Worm (Caenorhabditis elegans) whole organism, L3 larva: ENCODE results near the gene clec-226.

ENCODE experiments used
- R02D3.7 ChIP-seq: fragments of 150-350 bp; optimal IDR thresholded peaks from 2 replicates; lab custom pipeline; 2014; ENCODE audit warnings: missing biosample characterization, missing genetic modification characterization
- ZK546.5 ChIP-seq: sonication (generic microtip); optimal IDR thresholded peaks from 2 replicates; lab custom pipeline; 2017; ENCODE audit warnings: missing biosample characterization, missing genetic modification characterization
- aly-2 ChIP-seq: fragments of 150-350 bp; optimal IDR thresholded peaks from 2 replicates; lab custom pipeline; 2014; ENCODE audit warnings: missing biosample characterization, missing genetic modification characterization
- ama-1 ChIP-seq: fragments of 150-350 bp; optimal IDR thresholded peaks from 2 replicates; lab custom pipeline; 2018
- ceh-16 ChIP-seq: sonication (generic microtip); optimal IDR thresholded peaks from 2 replicates; lab custom pipeline; 2017; ENCODE audit warnings: missing biosample characterization, missing genetic modification characterization
- ceh-28 ChIP-seq: fragments of 150-350 bp; optimal IDR thresholded peaks from 2 replicates; lab custom pipeline; 2014; ENCODE audit warnings: missing biosample characterization, missing genetic modification reagents, missing genetic modification characterization
- ceh-82 ChIP-seq: fragments of 150-350 bp; optimal IDR thresholded peaks from 2 replicates; lab custom pipeline; 2014; ENCODE audit warnings: missing biosample characterization, missing genetic modification characterization
- ceh-9 ChIP-seq: sonication (generic microtip); optimal IDR thresholded peaks from 2 replicates; lab custom pipeline; 2018; ENCODE audit warnings: missing biosample characterization, missing genetic modification characterization
- daf-12 ChIP-seq: fragments of 150-350 bp; optimal IDR thresholded peaks from 2 replicates; lab custom pipeline; 2014; ENCODE audit warnings: missing biosample characterization, missing genetic modification reagents, missing genetic modification characterization
- egl-27 ChIP-seq: sonication (generic microtip); optimal IDR thresholded peaks from 4 replicates; lab custom pipeline; 2017; ENCODE audit warnings: missing biosample characterization, missing genetic modification reagents, missing genetic modification characterization
- egl-5 ChIP-seq: fragments of 150-350 bp; optimal IDR thresholded peaks from 2 replicates; lab custom pipeline; 2017; ENCODE audit warnings: missing biosample characterization, missing genetic modification reagents, missing genetic modification characterization, inconsistent platforms
- elt-1 ChIP-seq: fragments of 150-350 bp; optimal IDR thresholded peaks from 2 replicates; lab custom pipeline; 2014; ENCODE audit warnings: missing biosample characterization, missing genetic modification characterization
- elt-2 ChIP-seq: sonication (generic microtip); optimal IDR thresholded peaks from 2 replicates; lab custom pipeline; 2016; ENCODE audit warnings: missing genetic modification reagents, mild to moderate bottlenecking, missing genetic modification characterization, missing compliant biosample characterization
- elt-3 ChIP-seq, 3 experiments: fragments of 150-350 bp in 1 of 3; sonication (generic microtip) in 2 of 3; optimal IDR thresholded peaks; 2 replicates in 2 of 3; 4 replicates in 1 of 3; lab custom pipeline; 2014 to 2017; ENCODE audit warnings: missing biosample characterization in 3 of 3, missing genetic modification characterization in 3 of 3
- eor-1 ChIP-seq, 2 experiments: fragments of 150-350 bp; optimal IDR thresholded peaks; 2 replicates each; lab custom pipeline; 2014 to 2018; ENCODE audit warnings: missing biosample characterization in 2 of 2, missing genetic modification characterization in 2 of 2
- fkh-10 ChIP-seq: sonication (generic microtip); optimal IDR thresholded peaks from 2 replicates; lab custom pipeline; 2017; ENCODE audit warnings: missing biosample characterization, missing genetic modification reagents, missing genetic modification characterization
- fkh-2 ChIP-seq: fragments of 150-350 bp; optimal IDR thresholded peaks from 2 replicates; lab custom pipeline; 2014; ENCODE audit warnings: missing biosample characterization, missing genetic modification reagents, missing genetic modification characterization
- fos-1 ChIP-seq: fragments of 150-350 bp; optimal IDR thresholded peaks from 2 replicates; lab custom pipeline; 2014; ENCODE audit warnings: missing biosample characterization, missing genetic modification characterization
- hmg-11 ChIP-seq: sonication (generic microtip); optimal IDR thresholded peaks from 2 replicates; lab custom pipeline; 2016; ENCODE audit warnings: missing genetic modification characterization, missing compliant biosample characterization
- jun-1 ChIP-seq: fragments of 150-350 bp; optimal IDR thresholded peaks from 2 replicates; lab custom pipeline; 2014; ENCODE audit warnings: missing biosample characterization, missing genetic modification reagents, missing genetic modification characterization
- lin-15B ChIP-seq: fragments of 150-350 bp; optimal IDR thresholded peaks from 2 replicates; lab custom pipeline; 2014; ENCODE audit warnings: missing biosample characterization, missing genetic modification characterization
- lin-39 ChIP-seq: fragments of 150-350 bp; optimal IDR thresholded peaks from 2 replicates; lab custom pipeline; 2018; ENCODE audit warnings: missing biosample characterization, missing genetic modification reagents, missing genetic modification characterization
- lsy-12 ChIP-seq: sonication (generic microtip); optimal IDR thresholded peaks from 2 replicates; lab custom pipeline; 2016; ENCODE audit warnings: mild to moderate bottlenecking, missing genetic modification characterization, missing compliant biosample characterization
- mdl-1 ChIP-seq: fragments of 150-350 bp; optimal IDR thresholded peaks from 2 replicates; lab custom pipeline; 2014; ENCODE audit warnings: missing biosample characterization, missing genetic modification characterization
- mml-1 ChIP-seq: fragments of 150-350 bp; sonication (generic microtip); optimal IDR thresholded peaks from 3 replicates; lab custom pipeline; 2014; ENCODE audit warnings: missing biosample characterization, missing genetic modification characterization
- nfya-1 ChIP-seq: sonication (generic microtip); optimal IDR thresholded peaks from 2 replicates; lab custom pipeline; 2017; ENCODE audit warnings: missing genetic modification characterization, mild to moderate bottlenecking, missing compliant biosample characterization, antibody characterized with exemption, moderate library complexity; ENCODE audit not compliant: insufficient read depth
- nhr-11 ChIP-seq: fragments of 150-350 bp; optimal IDR thresholded peaks from 2 replicates; lab custom pipeline; 2014; ENCODE audit warnings: missing biosample characterization, missing genetic modification characterization
- nhr-12 ChIP-seq: fragments of 150-350 bp; optimal IDR thresholded peaks from 2 replicates; lab custom pipeline; 2014; ENCODE audit warnings: missing biosample characterization, missing genetic modification characterization
- nhr-23 ChIP-seq: fragments of 150-350 bp; optimal IDR thresholded peaks from 2 replicates; lab custom pipeline; 2014; ENCODE audit warnings: missing biosample characterization, missing genetic modification reagents, missing genetic modification characterization
- nhr-237 ChIP-seq: fragments of 150-350 bp; optimal IDR thresholded peaks from 2 replicates; lab custom pipeline; 2014; ENCODE audit warnings: missing biosample characterization, missing genetic modification characterization
- nhr-25 ChIP-seq: sonication (generic microtip); optimal IDR thresholded peaks from 2 replicates; lab custom pipeline; 2017; ENCODE audit warnings: missing biosample characterization, missing genetic modification characterization
- nhr-28 ChIP-seq: fragments of 150-350 bp; optimal IDR thresholded peaks from 2 replicates; lab custom pipeline; 2014; ENCODE audit warnings: missing biosample characterization, missing genetic modification characterization
- nhr-43 ChIP-seq: sonication (generic microtip); optimal IDR thresholded peaks from 2 replicates; lab custom pipeline; 2016; ENCODE audit warnings: mild to moderate bottlenecking, missing genetic modification characterization, missing compliant biosample characterization; ENCODE audit not compliant: poor library complexity, severe bottlenecking
- nhr-67 ChIP-seq: fragments of 150-350 bp; optimal IDR thresholded peaks from 2 replicates; lab custom pipeline; 2014; ENCODE audit warnings: missing biosample characterization, missing genetic modification characterization
- nhr-76 ChIP-seq: fragments of 150-350 bp; sonication (generic microtip); optimal IDR thresholded peaks from 5 replicates; lab custom pipeline; 2014; ENCODE audit warnings: missing biosample characterization, missing genetic modification characterization
- nhr-77 ChIP-seq: fragments of 150-350 bp; optimal IDR thresholded peaks from 2 replicates; lab custom pipeline; 2014; ENCODE audit warnings: missing biosample characterization, missing genetic modification characterization
- pha-4 ChIP-seq: fragments of 150-350 bp; optimal IDR thresholded peaks from 2 replicates; lab custom pipeline; 2014; ENCODE audit warnings: missing biosample characterization, missing genetic modification reagents, missing genetic modification characterization
- pqm-1 ChIP-seq: fragments of 150-350 bp; optimal IDR thresholded peaks from 2 replicates; lab custom pipeline; 2017; ENCODE audit warnings: missing biosample characterization, missing genetic modification characterization, inconsistent platforms
- sea-2 ChIP-seq: fragments of 150-350 bp; sonication (generic microtip); optimal IDR thresholded peaks from 4 replicates; lab custom pipeline; 2014; ENCODE audit warnings: missing biosample characterization, missing genetic modification reagents, missing genetic modification characterization
- skn-1 ChIP-seq: fragments of 150-350 bp; optimal IDR thresholded peaks from 2 replicates; lab custom pipeline; 2014; ENCODE audit warnings: missing biosample characterization, missing genetic modification characterization
- snpc-4 ChIP-seq: fragments of 150-350 bp; optimal IDR thresholded peaks from 2 replicates; lab custom pipeline; 2014; ENCODE audit warnings: missing biosample characterization, missing genetic modification characterization
- tbx-2 ChIP-seq: sonication (generic microtip); optimal IDR thresholded peaks from 2 replicates; lab custom pipeline; 2016; ENCODE audit warnings: mild to moderate bottlenecking, missing genetic modification characterization, missing compliant biosample characterization
- unc-39 ChIP-seq: sonication (generic microtip); optimal IDR thresholded peaks from 4 replicates; lab custom pipeline; 2017; ENCODE audit warnings: missing biosample characterization, missing genetic modification characterization
- unc-62 ChIP-seq: fragments of 150-350 bp; sonication (generic microtip); optimal IDR thresholded peaks from 4 replicates; lab custom pipeline; 2014; ENCODE audit warnings: missing biosample characterization, missing genetic modification reagents, missing genetic modification characterization
- zag-1 ChIP-seq: fragments of 150-350 bp; optimal IDR thresholded peaks from 2 replicates; lab custom pipeline; 2014; ENCODE audit warnings: missing biosample characterization, missing genetic modification characterization
- ztf-11 ChIP-seq: fragments of 150-350 bp; optimal IDR thresholded peaks from 2 replicates; lab custom pipeline; 2014; ENCODE audit warnings: missing biosample characterization, missing genetic modification characterization
- ztf-4 ChIP-seq: fragments of 150-350 bp; optimal IDR thresholded peaks from 2 replicates; lab custom pipeline; 2014; ENCODE audit warnings: missing biosample characterization, missing genetic modification characterization

clec-226 gene

DNA sequence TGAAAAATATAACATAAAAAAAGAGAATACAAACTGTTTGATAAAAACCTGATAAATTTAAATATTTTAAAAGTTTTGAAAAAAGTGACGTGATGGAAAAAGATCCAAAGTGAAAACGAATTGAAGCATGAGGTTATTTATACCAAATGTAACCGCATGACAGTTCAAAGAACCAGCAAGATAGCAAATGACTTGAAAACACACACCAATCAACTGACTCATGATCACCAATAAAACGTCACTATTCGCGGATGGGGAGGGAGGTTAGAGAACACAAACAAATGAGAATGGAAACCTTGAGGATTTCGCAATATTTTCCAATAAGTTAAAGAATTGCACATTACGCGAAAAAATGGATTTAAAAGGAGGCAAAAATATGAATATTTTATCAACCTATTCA lies 37.4 kb upstream of the clec-226 start, which contains the start of gene C06B3.7:
Gene C06B3.7, plus strand, starts transcription at position 287 of the 400 bp plus-strand sequence.
- TF ChIP-seq elt-1 (no peak), nhr-23 (tag; lab: Kevin White, UChicago) (peak; percentile 86), nhr-77 (tag; lab: Kevin White, UChicago) (no peak), ZK546.5 (no peak), ceh-28 (tag; lab: Kevin White, UChicago) (peak; percentile 58), elt-2 (tag; lab: Kevin White, UChicago) (peak; percentile 92), nhr-76 (tag; lab: Kevin White, UChicago) (no peak), ztf-4 (no peak), sea-2 (no peak), pha-4 (tag; lab: Kevin White, UChicago) (peak; percentile 94), tbx-2 (tag; lab: Kevin White, UChicago) (no peak), nhr-11 (tag; lab: Kevin White, UChicago) (peak; percentile 27), jun-1 (tag; lab: Kevin White, UChicago) (peak; percentile 92), nhr-12 (no peak), mdl-1 (peak; percentile 75), mml-1 (no peak), fos-1 (no peak), nhr-25 (tag; lab: Kevin White, UChicago) (peak; percentile 52), ceh-82 (tag; lab: Kevin White, UChicago) (no peak), nhr-237 (no peak), egl-27 (no peak), ama-1 (lab: Kevin White, UChicago) (no peak), unc-62 (GFP tag; lab: Kevin White, UChicago) (no peak), unc-39 (no peak), ceh-9 (tag; lab: Kevin White, UChicago) (no peak), ztf-11 (tag; lab: Kevin White, UChicago) (no peak), pqm-1 (tag; lab: Kevin White, UChicago) (peak; percentile 95), lsy-12 (tag; lab: Kevin White, UChicago) (peak; percentile 16), elt-3 (tag; optimal IDR thresholded peaks at IDR 0.05; lab: Kevin White, UChicago) (peak in 1 of 3 experiments; percentile 23), egl-5 (tag; lab: Kevin White, UChicago) (peak; percentile 99), ceh-16 (no peak), nfya-1 (peak; percentile 90), daf-12 (tag; lab: Kevin White, UChicago) (no peak), zag-1 (tag; lab: Kevin White, UChicago) (no peak), skn-1 (peak; percentile 72), R02D3.7 (tag; lab: Kevin White, UChicago) (no peak), lin-15B (tag; lab: Kevin White, UChicago) (peak; percentile 27), eor-1 (tag; optimal IDR thresholded peaks at IDR 0.05; lab: Kevin White, UChicago) (no peak), snpc-4 (no peak), fkh-10 (no peak), fkh-2 (no peak), nhr-67 (tag; lab: Kevin White, UChicago) (no peak), nhr-43 (tag; lab: Kevin White, UChicago) (peak; percentile 79), hmg-11 (tag; lab: Kevin White, UChicago) (no peak), lin-39 (peak; percentile 92), aly-2 (tag; lab: Kevin White, UChicago) (no peak), nhr-28 (tag; lab: Kevin White, UChicago) (no peak)

DNA sequence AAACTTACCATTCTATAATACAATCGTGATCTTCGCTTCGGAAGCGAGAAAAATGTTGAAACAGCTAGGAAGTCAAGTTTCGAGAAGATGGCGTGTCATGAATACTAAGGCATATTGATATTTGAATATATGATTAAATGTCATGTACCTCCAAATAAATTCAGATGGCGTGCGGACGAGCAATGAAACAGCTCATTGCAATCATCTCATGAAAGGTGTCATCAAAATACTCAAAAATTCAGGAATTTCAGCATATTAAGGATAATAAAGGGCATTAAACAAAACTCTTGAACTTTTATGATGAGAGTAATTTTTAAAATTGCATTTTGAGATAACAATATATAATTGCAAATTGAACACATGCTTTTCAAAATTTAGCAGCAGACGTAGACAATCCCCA lies 31.4 kb upstream of the clec-226 start, which contains the start of gene gcy-32:
Gene gcy-32, minus strand, starts transcription at position 101 of the 400 bp plus-strand sequence.
- TF ChIP-seq tbx-2 (tag; lab: Kevin White, UChicago) (no peak), nhr-11 (tag; lab: Kevin White, UChicago) (no peak), ama-1 (lab: Kevin White, UChicago) (no peak), ceh-16 (no peak), pha-4 (tag; lab: Kevin White, UChicago) (no peak), fos-1 (no peak), fkh-2 (no peak), pqm-1 (tag; lab: Kevin White, UChicago) (no peak), ceh-82 (tag; lab: Kevin White, UChicago) (no peak), mdl-1 (no peak), lin-39 (no peak)
- TF ChIP-seq, all 47 proteins: peak for 0
